Worm (Caenorhabditis elegans): ENCODE data around the gene Y38C1BA.1.

Gene Y38C1BA.1

ce11 chrIV:1837134-1837533, 33.4 kb upstream of the Y38C1BA.1 start:
- peak; percentile 14 for TF ChIP-seq swsn-7 (tag; optimal IDR thresholded peaks at IDR 0.05)
- TF ChIP-seq vab-15 (tag; optimal IDR thresholded peaks at IDR 0.05), result no peak
- TF ChIP-seq lin-35 (GFP tag; optimal IDR thresholded peaks at IDR 0.05), result peak in 1 of 2 experiments; percentile 67
- TF ChIP-seq efl-1 (optimal IDR thresholded peaks at IDR 0.05), result peak; percentile 19 to 41
- peak; percentile 11 to 64 for TF ChIP-seq efl-1 (GFP tag; optimal IDR thresholded peaks at IDR 0.05 in 1 of 2)
- TF ChIP-seq tbx-2 (tag; optimal IDR thresholded peaks at IDR 0.05), result peak; percentile 67
- peak; percentile 15 for TF ChIP-seq snpc-4 (tag; optimal IDR thresholded peaks at IDR 0.05)
- TF ChIP-seq nhr-76 (tag; optimal IDR thresholded peaks at IDR 0.05), result no peak
- TF ChIP-seq elt-3 (tag; optimal IDR thresholded peaks at IDR 0.05), result peak in 5 of 6 experiments; percentile 23 to 86 (median 50)
- no peak for TF ChIP-seq lin-39 (tag; optimal IDR thresholded peaks at IDR 0.05)
- no peak for TF ChIP-seq ceh-88 (GFP tag; IDR thresholded peaks at IDR 0.05)
- TF ChIP-seq nhr-90 (tag; optimal IDR thresholded peaks at IDR 0.05; ENCODE audit: poor library complexity), result peak; percentile 14
- TF ChIP-seq lir-3 (tag; optimal IDR thresholded peaks at IDR 0.05; ENCODE audit: poor library complexity), result no peak
- TF ChIP-seq lin-14 (GFP tag; optimal IDR thresholded peaks at IDR 0.05), result peak; percentile 76
- no peak for TF ChIP-seq ces-1 (GFP tag; optimal IDR thresholded peaks at IDR 0.05)
- no peak for TF ChIP-seq isw-1 (GFP tag; IDR thresholded peaks at IDR 0.05)
- TF ChIP-seq dsc-1 (tag; optimal IDR thresholded peaks at IDR 0.05), result no peak
- TF ChIP-seq nhr-12 (tag; optimal IDR thresholded peaks at IDR 0.05), result no peak
- TF ChIP-seq nhr-85 (tag), result peak; percentile 70
- peak; percentile 47 for TF ChIP-seq nhr-47 (tag; optimal IDR thresholded peaks at IDR 0.05)
- no peak for TF ChIP-seq unc-98 (GFP tag; IDR thresholded peaks at IDR 0.05)
- TF ChIP-seq efl-3 (GFP tag; optimal IDR thresholded peaks at IDR 0.05), result no peak
- no peak for TF ChIP-seq grh-1 (GFP tag; IDR thresholded peaks at IDR 0.05)
- no peak for TF ChIP-seq rnt-1 (tag; optimal IDR thresholded peaks at IDR 0.05)
- TF ChIP-seq lsy-2 (tag; optimal IDR thresholded peaks at IDR 0.05), result peak; percentile 25 to 60
- TF ChIP-seq mep-1 (tag; optimal IDR thresholded peaks at IDR 0.05), result peak; percentile 55
- TF ChIP-seq nhr-20 (tag; optimal IDR thresholded peaks at IDR 0.05), result peak; percentile 75
- peak; percentile 69 for TF ChIP-seq snu-23 (GFP tag; optimal IDR thresholded peaks at IDR 0.05)
- peak in 2 of 3 experiments; percentile 22 to 29 for TF ChIP-seq dpl-1 (GFP tag; optimal IDR thresholded peaks at IDR 0.05)
- TF ChIP-seq jun-1 (tag; optimal IDR thresholded peaks at IDR 0.05), result peak; percentile 42
- peak; percentile 32 for TF ChIP-seq pag-3 (tag; optimal IDR thresholded peaks at IDR 0.05; ENCODE audit: borderline replicate concordance, insufficient read depth)
- TF ChIP-seq zag-1 (tag; optimal IDR thresholded peaks at IDR 0.05), result no peak
- TF ChIP-seq sox-4 (tag; optimal IDR thresholded peaks at IDR 0.05), result no peak
- no peak for TF ChIP-seq irx-1 (tag; optimal IDR thresholded peaks at IDR 0.05)
- no peak for TF ChIP-seq lin-13 (GFP tag; optimal IDR thresholded peaks at IDR 0.05)
- no peak for TF ChIP-seq ceh-8 (GFP tag; optimal IDR thresholded peaks at IDR 0.05)
- no peak for TF ChIP-seq C04F5.9 (tag; optimal IDR thresholded peaks at IDR 0.05)
- TF ChIP-seq nhr-19 (GFP tag; conservative IDR thresholded peaks at IDR 0.05), result peak; percentile 26
- TF ChIP-seq ceh-82 (tag; optimal IDR thresholded peaks at IDR 0.05), result peak in 1 of 3 experiments; percentile 29
- peak; percentile 70 for TF ChIP-seq nhr-71 (tag; optimal IDR thresholded peaks at IDR 0.05)
- TF ChIP-seq C16A3.4 (tag; optimal IDR thresholded peaks at IDR 0.05), result peak; percentile 31
- TF ChIP-seq sup-37 (GFP tag; optimal IDR thresholded peaks at IDR 0.05), result no peak
- TF ChIP-seq elt-2 (tag; optimal IDR thresholded peaks at IDR 0.05), result peak; percentile 73
- no peak for TF ChIP-seq fkh-8 (tag; optimal IDR thresholded peaks at IDR 0.05)
- TF ChIP-seq ceh-63 (GFP tag; optimal IDR thresholded peaks at IDR 0.05), result no peak
- peak; percentile 56 for TF ChIP-seq nhr-77 (tag; optimal IDR thresholded peaks at IDR 0.05)
- peak; percentile 43 for TF ChIP-seq fos-1 (tag; optimal IDR thresholded peaks at IDR 0.05)
- peak; percentile 97 for TF ChIP-seq blmp-1 (tag; optimal IDR thresholded peaks at IDR 0.05)
- peak in 1 of 2 experiments; percentile 55 for TF ChIP-seq mdl-1 (tag; optimal IDR thresholded peaks at IDR 0.05)
- TF ChIP-seq Y116A8C.19 (tag; optimal IDR thresholded peaks at IDR 0.05; ENCODE audit: borderline replicate concordance), result no peak

All from whole organism, L1 larva.